Fruit fly (Drosophila melanogaster): ENCODE results near the gene sif.

- TF ChIP-seq usp (GFP tag; optimal IDR thresholded peaks at IDR 0.05) = no peak
- no peak for TF ChIP-seq CG8478 (optimal IDR thresholded peaks at IDR 0.05)
- TF ChIP-seq pan (optimal IDR thresholded peaks at IDR 0.05) = no peak
- no peak for TF ChIP-seq psq (optimal IDR thresholded peaks at IDR 0.05)
- no peak for TF ChIP-seq Dll (optimal IDR thresholded peaks at IDR 0.05)
Observed at dm6 chr3L:5764922-5765843, 107.5 kb downstream of the sif start, which contains the start of gene CG10576.

Data from whole organism.